Fruit fly (Drosophila melanogaster): ENCODE results near the gene Oat.

dm6 chr3L:19674317-19674716 lies 24.7 kb upstream of the Oat start:
- TF ChIP-seq Sin3A (optimal IDR thresholded peaks at IDR 0.05) (no peak), insv (optimal IDR thresholded peaks at IDR 0.05) (no peak), h (optimal IDR thresholded peaks at IDR 0.05) (no peak), ttk (optimal IDR thresholded peaks at IDR 0.05) (no peak), psq (optimal IDR thresholded peaks at IDR 0.05) (no peak)

All from Kc167 (cell line).